Fruit fly (Drosophila melanogaster) whole organism, adult: ENCODE results near the gene RasGAP1.

Experiments
- CG14711 ChIP-seq: fragments of 200-800 bp; sonication (Bioruptor generic); optimal IDR thresholded peaks from 2 replicates; lab custom pipeline; 2018; ENCODE audit warnings: missing biosample characterization, mild to moderate bottlenecking, missing genetic modification characterization, moderate library complexity
- CG1620 ChIP-seq: fragments of 200-800 bp; sonication (Bioruptor generic); optimal IDR thresholded peaks from 2 replicates; lab custom pipeline; 2016; ENCODE audit warnings: missing biosample characterization, missing genetic modification characterization
- pad ChIP-seq: fragments of 200-800 bp; sonication (Bioruptor generic); optimal IDR thresholded peaks from 3 replicates; lab custom pipeline; 2017; ENCODE audit warnings: missing biosample characterization, missing genetic modification characterization, mild to moderate bottlenecking, moderate library complexity, missing genetic modification reagents
- tj ChIP-seq: fragments of 200-800 bp; sonication (Bioruptor generic); optimal IDR thresholded peaks from 3 replicates; lab custom pipeline; 2017; ENCODE audit warnings: missing biosample characterization, mild to moderate bottlenecking, missing genetic modification characterization, moderate library complexity

DNA sequence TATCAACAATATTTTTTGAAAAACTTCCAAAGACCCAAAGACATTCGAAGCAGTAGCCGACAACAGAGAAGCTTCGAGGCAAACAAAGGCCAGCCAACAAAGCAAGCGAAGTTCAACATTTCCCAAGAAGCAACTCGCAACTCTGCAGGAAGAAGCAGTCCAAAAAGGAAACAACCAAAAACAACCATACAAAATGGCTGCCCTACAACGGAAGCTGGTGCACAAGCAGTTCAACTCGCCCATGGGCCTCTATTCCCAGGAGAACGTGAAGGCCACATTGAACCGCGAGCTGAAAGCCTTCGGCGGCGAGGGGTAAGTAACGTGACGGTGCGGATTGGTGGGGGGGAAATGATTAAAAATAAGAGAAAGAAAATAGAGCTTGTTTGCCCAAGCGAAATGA lies 34.8 kb downstream of the RasGAP1 start:
- TF ChIP-seq CG14711 (tag; lab: Kevin White, UChicago) (no peak), pad (GFP tag; lab: Kevin White, UChicago) (no peak), tj (GFP tag; lab: Kevin White, UChicago) (no peak), CG1620 (no peak)
